Worm (Caenorhabditis elegans) whole organism, late embryonic: ENCODE measurements around the gene ogdh-2.

Experiments used
- K02D7.2 ChIP-seq: sonication (generic microtip); optimal IDR thresholded peaks from 2 replicates; lab custom pipeline; 2017; ENCODE audit warnings: mild to moderate bottlenecking, missing genetic modification characterization, missing compliant biosample characterization
- ceh-2 ChIP-seq: sonication (generic microtip); optimal IDR thresholded peaks from 2 replicates; lab custom pipeline; 2016; ENCODE audit warnings: missing genotype, missing genetic modification characterization, missing compliant biosample characterization
- ceh-48 ChIP-seq: sonication (generic microtip); optimal IDR thresholded peaks from 2 replicates; lab custom pipeline; 2016; ENCODE audit warnings: missing genetic modification characterization, inconsistent platforms, missing compliant biosample characterization
- ceh-9 ChIP-seq: sonication (generic microtip); optimal IDR thresholded peaks from 2 replicates; lab custom pipeline; 2016; ENCODE audit warnings: mild to moderate bottlenecking, missing genetic modification characterization, inconsistent platforms, missing compliant biosample characterization
- fax-1 ChIP-seq: sonication (generic microtip); optimal IDR thresholded peaks from 2 replicates; lab custom pipeline; 2016; ENCODE audit warnings: missing genotype, missing genetic modification characterization, missing compliant biosample characterization
- nfya-1 ChIP-seq: sonication (generic microtip); optimal IDR thresholded peaks from 2 replicates; lab custom pipeline; 2017; ENCODE audit warnings: missing genetic modification characterization, mild to moderate bottlenecking, missing compliant biosample characterization, antibody characterized with exemption, moderate library complexity
- pqm-1 ChIP-seq: sonication (generic microtip); optimal IDR thresholded peaks from 2 replicates; lab custom pipeline; 2016; ENCODE audit warnings: missing genetic modification characterization, missing compliant biosample characterization
- rnt-1 ChIP-seq: sonication (generic microtip); optimal IDR thresholded peaks from 2 replicates; lab custom pipeline; 2016; ENCODE audit warnings: missing genetic modification characterization, missing compliant biosample characterization

ce11 chrV:12251041-12251440 is 56.7 kb downstream of the ogdh-2 start, which contains the start of gene T04H1.5:
- no peak for TF ChIP-seq pqm-1 (tag; lab: Kevin White, UChicago)
- TF ChIP-seq ceh-2 (tag; lab: Kevin White, UChicago): no peak
- no peak for TF ChIP-seq fax-1 (tag; lab: Kevin White, UChicago)
- TF ChIP-seq rnt-1 (tag; lab: Kevin White, UChicago): no peak
- no peak for TF ChIP-seq ceh-9
- no peak for TF ChIP-seq K02D7.2
- no peak for TF ChIP-seq nfya-1 (tag; lab: Kevin White, UChicago)
- no peak for TF ChIP-seq ceh-48 (tag; lab: Kevin White, UChicago)
